Worm (Caenorhabditis elegans) whole organism, L4 larva: ENCODE measurements around the gene srsx-29.

Experiments
- F26F4.8 ChIP-seq: fragments of 200-800 bp; sonication (Bioruptor generic); conservative IDR thresholded peaks from 2 replicates; pipeline ENCODE4 v1.3.6; 2022; ENCODE audit warnings: missing genetic modification characterization, missing compliant biosample characterization
- R02D3.7 ChIP-seq: fragments of 150-350 bp; sonication (generic microtip); optimal IDR thresholded peaks from 3 replicates; lab custom pipeline; 2014; ENCODE audit warnings: missing biosample characterization, missing genetic modification characterization
- T20F7.1 ChIP-seq: fragments of 200-800 bp; sonication (Bioruptor generic); optimal IDR thresholded peaks from 2 replicates; lab custom pipeline; 2018; ENCODE audit warnings: mild to moderate bottlenecking, missing genetic modification characterization, missing compliant biosample characterization
- Y105C5A.15 ChIP-seq: fragments of 200-800 bp; sonication (Bioruptor generic); IDR thresholded peaks from 2 replicates; pipeline ENCODE4 v1.3.6; 2022; ENCODE audit warnings: missing genetic modification characterization, missing compliant biosample characterization
- Y5F2A.4 ChIP-seq: fragments of 200-800 bp; sonication (Bioruptor generic); optimal IDR thresholded peaks from 2 replicates; lab custom pipeline; 2018; ENCODE audit warnings: mild to moderate bottlenecking, missing genetic modification characterization, missing compliant biosample characterization
- aly-2 ChIP-seq: sonication (generic microtip); optimal IDR thresholded peaks from 2 replicates; lab custom pipeline; 2018; ENCODE audit warnings: missing biosample characterization, missing genetic modification characterization
- ama-1 ChIP-seq: fragments of 150-350 bp; optimal IDR thresholded peaks from 2 replicates; lab custom pipeline; 2014; ENCODE audit warnings: inconsistent platforms, mixed read lengths
- arid-1 ChIP-seq: fragments of 200-800 bp; sonication (Bioruptor generic); conservative IDR thresholded peaks from 2 replicates; pipeline ENCODE4 v1.3.6; 2022; ENCODE audit warnings: missing genetic modification reagents, missing genetic modification characterization, missing compliant biosample characterization
- ceh-20 ChIP-seq: fragments of 200-800 bp; sonication (Bioruptor generic); IDR thresholded peaks from 2 replicates; pipeline ENCODE4 v1.3.6; 2022; ENCODE audit warnings: missing genetic modification reagents, missing genetic modification characterization, missing compliant biosample characterization
- ceh-28 ChIP-seq: fragments of 150-350 bp; optimal IDR thresholded peaks from 2 replicates; lab custom pipeline; 2014; ENCODE audit warnings: missing biosample characterization, missing genetic modification reagents, missing genetic modification characterization
- ceh-32 ChIP-seq: sonication (generic microtip); optimal IDR thresholded peaks from 2 replicates; lab custom pipeline; 2016; ENCODE audit warnings: mild to moderate bottlenecking, missing genetic modification characterization, missing compliant biosample characterization; ENCODE audit not compliant: poor library complexity
- daf-12 ChIP-seq: fragments of 150-350 bp; optimal IDR thresholded peaks from 2 replicates; lab custom pipeline; 2014; ENCODE audit warnings: missing biosample characterization, missing genetic modification reagents, missing genetic modification characterization
- daf-16 ChIP-seq, 3 experiments: sonication (generic microtip); optimal IDR thresholded peaks; 2 replicates each; lab custom pipeline; 2016 to 2017; ENCODE audit warnings: missing genetic modification characterization in 3 of 3, missing genetic modification reagents in 3 of 3, mild to moderate bottlenecking in 2 of 3, missing compliant biosample characterization in 2 of 3, missing biosample characterization in 1 of 3, moderate library complexity in 1 of 3
- daf-8 ChIP-seq: fragments of 200-800 bp; sonication (Bioruptor generic); IDR thresholded peaks from 2 replicates; pipeline ENCODE4 v1.3.6; 2022; ENCODE audit warnings: missing genetic modification characterization, missing compliant biosample characterization
- dmd-6 ChIP-seq: fragments of 200-800 bp; sonication (Bioruptor generic); IDR thresholded peaks from 2 replicates; pipeline ENCODE4 v1.3.6; 2022; ENCODE audit warnings: missing genetic modification reagents, missing genetic modification characterization, missing compliant biosample characterization
- dpl-1 ChIP-seq: fragments of 150-350 bp; optimal IDR thresholded peaks from 2 replicates; lab custom pipeline; 2014; ENCODE audit warnings: missing biosample characterization, missing genetic modification reagents, missing genetic modification characterization
- duxl-1 ChIP-seq: sonication (generic microtip); optimal IDR thresholded peaks from 2 replicates; lab custom pipeline; 2016; ENCODE audit warnings: mild to moderate bottlenecking, missing genetic modification characterization, moderate library complexity, missing compliant biosample characterization; ENCODE audit not compliant: poor library complexity
- dve-1 ChIP-seq: sonication (generic microtip); optimal IDR thresholded peaks from 2 replicates; lab custom pipeline; 2017; ENCODE audit warnings: antibody characterized with exemption, mild to moderate bottlenecking, missing genetic modification characterization, missing compliant biosample characterization; ENCODE audit not compliant: insufficient read depth
- gei-8 ChIP-seq: fragments of 200-800 bp; sonication (Bioruptor generic); optimal IDR thresholded peaks from 2 replicates; lab custom pipeline; 2018; ENCODE audit warnings: mild to moderate bottlenecking, missing genetic modification characterization, missing compliant biosample characterization
- hlh-11 ChIP-seq: fragments of 200-800 bp; sonication (Bioruptor generic); optimal IDR thresholded peaks from 2 replicates; lab custom pipeline; 2018; ENCODE audit warnings: mild to moderate bottlenecking, missing genetic modification characterization, missing compliant biosample characterization
- hlh-30 ChIP-seq: sonication (generic microtip); optimal IDR thresholded peaks from 2 replicates; lab custom pipeline; 2017; ENCODE audit warnings: antibody characterized with exemption, mild to moderate bottlenecking, missing genetic modification characterization, missing compliant biosample characterization; ENCODE audit not compliant: insufficient read depth
- lim-7 ChIP-seq: fragments of 200-800 bp; sonication (Bioruptor generic); IDR thresholded peaks from 2 replicates; pipeline ENCODE4 v1.3.6; 2022; ENCODE audit warnings: missing genetic modification characterization, missing compliant biosample characterization
- lin-29 ChIP-seq: fragments of 200-800 bp; sonication (Bioruptor generic); IDR thresholded peaks from 2 replicates; pipeline ENCODE4 v1.3.6; 2022; ENCODE audit warnings: missing genetic modification reagents, missing genetic modification characterization, missing compliant biosample characterization
- lin-38 ChIP-seq: fragments of 200-800 bp; sonication (Bioruptor generic); IDR thresholded peaks from 2 replicates; pipeline ENCODE4 v1.3.6; 2022; ENCODE audit warnings: missing genetic modification reagents, missing genetic modification characterization, missing compliant biosample characterization
- lin-39 ChIP-seq: fragments of 150-350 bp; optimal IDR thresholded peaks from 2 replicates; lab custom pipeline; 2014; ENCODE audit warnings: missing biosample characterization, missing genetic modification reagents, missing genetic modification characterization
- lsy-2 ChIP-seq, 2 experiments: fragments of 150-350 bp in 1 of 2; sonication (generic microtip) in 1 of 2; optimal IDR thresholded peaks; 2 replicates each; lab custom pipeline; 2014 to 2017; ENCODE audit warnings: missing biosample characterization in 2 of 2, missing genetic modification characterization in 2 of 2
- madf-5 ChIP-seq, 2 experiments: fragments of 200-800 bp; sonication (Bioruptor generic); IDR thresholded peaks; 2 replicates each; pipeline ENCODE4 v1.3.6; 2022; ENCODE audit warnings: missing compliant biosample characterization in 2 of 2, missing genetic modification characterization in 2 of 2
- madf-9 ChIP-seq: fragments of 200-800 bp; sonication (Bioruptor generic); conservative IDR thresholded peaks from 2 replicates; pipeline ENCODE4 v1.3.6; 2022; ENCODE audit warnings: missing genetic modification reagents, missing genetic modification characterization, missing compliant biosample characterization
- mdl-1 ChIP-seq, 2 experiments: fragments of 150-350 bp in 1 of 2; sonication (generic microtip) in 1 of 2; optimal IDR thresholded peaks; 2 replicates each; lab custom pipeline; 2014 to 2017; ENCODE audit warnings: missing biosample characterization in 2 of 2, missing genetic modification characterization in 2 of 2
- mep-1 ChIP-seq: fragments of 150-350 bp; sonication (generic microtip); optimal IDR thresholded peaks from 3 replicates; lab custom pipeline; 2014; ENCODE audit warnings: missing biosample characterization, missing genetic modification characterization
- mes-2 ChIP-seq: sonication (generic microtip); optimal IDR thresholded peaks from 2 replicates; lab custom pipeline; 2016; ENCODE audit warnings: missing genotype, mild to moderate bottlenecking, missing genetic modification characterization, missing compliant biosample characterization; ENCODE audit not compliant: poor library complexity, severe bottlenecking
- nhr-10 ChIP-seq: fragments of 150-350 bp; optimal IDR thresholded peaks from 2 replicates; lab custom pipeline; 2014; ENCODE audit warnings: missing biosample characterization, missing genetic modification characterization
- nhr-102 ChIP-seq: sonication (generic microtip); optimal IDR thresholded peaks from 2 replicates; lab custom pipeline; 2016; ENCODE audit warnings: mild to moderate bottlenecking, missing genetic modification characterization, moderate library complexity, missing compliant biosample characterization
- nhr-11 ChIP-seq: fragments of 150-350 bp; optimal IDR thresholded peaks from 2 replicates; lab custom pipeline; 2014; ENCODE audit warnings: missing biosample characterization, missing genetic modification characterization
- nhr-111 ChIP-seq: fragments of 200-800 bp; sonication (Bioruptor generic); optimal IDR thresholded peaks from 2 replicates; lab custom pipeline; 2018; ENCODE audit warnings: mild to moderate bottlenecking, missing genetic modification characterization, missing compliant biosample characterization
- nhr-28 ChIP-seq: fragments of 150-350 bp; optimal IDR thresholded peaks from 2 replicates; lab custom pipeline; 2014; ENCODE audit warnings: missing biosample characterization, missing genetic modification characterization
- nhr-48 ChIP-seq: sonication (generic microtip); optimal IDR thresholded peaks from 2 replicates; lab custom pipeline; 2016; ENCODE audit warnings: mild to moderate bottlenecking, missing genetic modification characterization, missing compliant biosample characterization
- nhr-6 ChIP-seq: fragments of 150-350 bp; optimal IDR thresholded peaks from 2 replicates; lab custom pipeline; 2014; ENCODE audit warnings: missing biosample characterization, missing genetic modification characterization
- nhr-77 ChIP-seq: fragments of 150-350 bp; optimal IDR thresholded peaks from 2 replicates; lab custom pipeline; 2014; ENCODE audit warnings: missing biosample characterization, missing genetic modification characterization
- rbr-2 ChIP-seq: sonication (generic microtip); optimal IDR thresholded peaks from 2 replicates; lab custom pipeline; 2016; ENCODE audit warnings: missing genotype, missing genetic modification characterization, missing compliant biosample characterization
- saeg-2 ChIP-seq: fragments of 200-800 bp; sonication (Bioruptor generic); IDR thresholded peaks from 2 replicates; pipeline ENCODE4 v1.3.6; 2022; ENCODE audit warnings: missing genetic modification reagents, missing genetic modification characterization, missing compliant biosample characterization
- spr-3 ChIP-seq: fragments of 200-800 bp; sonication (Bioruptor generic); optimal IDR thresholded peaks from 2 replicates; lab custom pipeline; 2018; ENCODE audit warnings: mild to moderate bottlenecking, missing genetic modification characterization, missing compliant biosample characterization
- unc-130 ChIP-seq: sonication (generic microtip); optimal IDR thresholded peaks from 2 replicates; lab custom pipeline; 2016; ENCODE audit warnings: missing genetic modification reagents, missing genetic modification characterization, missing compliant biosample characterization
- vab-7 ChIP-seq: fragments of 200-800 bp; sonication (Bioruptor generic); IDR thresholded peaks from 2 replicates; pipeline ENCODE4 v1.3.6; 2022; ENCODE audit warnings: missing genetic modification reagents, missing genetic modification characterization, missing compliant biosample characterization
- zag-1 ChIP-seq: fragments of 150-350 bp; optimal IDR thresholded peaks from 2 replicates; lab custom pipeline; 2014; ENCODE audit warnings: missing biosample characterization, missing genetic modification characterization
- zip-11 ChIP-seq: fragments of 200-800 bp; sonication (Bioruptor generic); IDR thresholded peaks from 2 replicates; pipeline ENCODE4 v1.3.6; 2022; ENCODE audit warnings: missing genetic modification characterization, missing compliant biosample characterization
- zip-2 ChIP-seq: fragments of 150-350 bp; optimal IDR thresholded peaks from 2 replicates; lab custom pipeline; 2014; ENCODE audit warnings: missing biosample characterization, missing genetic modification characterization

srsx-29 gene

ce11 chrV:10203435-10204009, 48.7 kb downstream of the srsx-29 start, which contains the start of gene chpf-1 (continued):
- TF ChIP-seq ceh-20 = no peak
- no peak for TF ChIP-seq zag-1
- TF ChIP-seq mdl-1 (tag; optimal IDR thresholded peaks at IDR 0.05; lab: Kevin White, UChicago) = peak in 1 of 2 experiments; percentile 46
- no peak for TF ChIP-seq spr-3 (GFP tag; lab: Kevin White, UChicago)
- TF ChIP-seq F26F4.8 (GFP tag; lab: Robert Waterston, UW) = no peak
- peak; percentile 64 for TF ChIP-seq ceh-28 (tag; lab: Kevin White, UChicago)
- no peak for TF ChIP-seq zip-11 (GFP tag; lab: Robert Waterston, UW)
- peak; percentile 14 for TF ChIP-seq mep-1 (tag; lab: Kevin White, UChicago)
- peak; percentile 81 for TF ChIP-seq nhr-28
- TF ChIP-seq lin-39 = no peak
- TF ChIP-seq daf-16 (GFP tag; optimal IDR thresholded peaks at IDR 0.05; lab: Kevin White, UChicago) = no peak
- TF ChIP-seq daf-16 (tag; optimal IDR thresholded peaks at IDR 0.05; lab: Kevin White, UChicago) = peak; percentile 92
- TF ChIP-seq lim-7 = no peak
- no peak for TF ChIP-seq daf-8 (GFP tag; lab: Robert Waterston, UW)
- peak; percentile 69 for TF ChIP-seq hlh-11 (tag; lab: Kevin White, UChicago)
- no peak for TF ChIP-seq gei-8 (GFP tag; lab: Kevin White, UChicago)
- TF ChIP-seq vab-7 (GFP tag; lab: Robert Waterston, UW) = no peak
- TF ChIP-seq lsy-2 (tag; optimal IDR thresholded peaks at IDR 0.05; lab: Kevin White, UChicago) = peak in 1 of 2 experiments; percentile 23

ce11 chrV:10204863-10205338, 50.1 kb downstream of the srsx-29 start, which contains the start of the genes ZK856.19 and ZK856.11:
Gene ZK856.19, minus strand, starts transcription at chrV:10204913.
Gene ZK856.11, minus strand, starts transcription at chrV:10204938.
- no peak for TF ChIP-seq daf-8 (GFP tag; lab: Robert Waterston, UW)
- TF ChIP-seq daf-12 = no peak
- peak; percentile 35 for TF ChIP-seq hlh-11 (tag; lab: Kevin White, UChicago)
- peak; percentile 64 for TF ChIP-seq nhr-102 (tag; lab: Kevin White, UChicago)
- no peak for TF ChIP-seq lin-29 (GFP tag; lab: Robert Waterston, UW)
- TF ChIP-seq Y5F2A.4 = no peak
- peak; percentile 72 for TF ChIP-seq mes-2 (tag; lab: Kevin White, UChicago)
- no peak for TF ChIP-seq Y105C5A.15
- TF ChIP-seq dpl-1 (GFP tag; lab: Kevin White, UChicago) = peak; percentile 57
- peak; percentile 70 for TF ChIP-seq lin-38 (GFP tag; lab: Robert Waterston, UW)
- no peak for TF ChIP-seq vab-7 (GFP tag; lab: Robert Waterston, UW)
- peak; percentile 13 for TF ChIP-seq R02D3.7 (tag; lab: Kevin White, UChicago)
- TF ChIP-seq nhr-11 (tag; lab: Kevin White, UChicago) = peak; percentile 11
- TF ChIP-seq saeg-2 (GFP tag; lab: Robert Waterston, UW) = no peak
- peak; percentile 44 for TF ChIP-seq dve-1 (tag; lab: Kevin White, UChicago)
- TF ChIP-seq nhr-77 = peak; percentile 10
- TF ChIP-seq nhr-6 (tag; lab: Kevin White, UChicago) = peak; percentile 59
- TF ChIP-seq daf-16 (GFP tag; optimal IDR thresholded peaks at IDR 0.05; lab: Kevin White, UChicago) = no peak
- peak; percentile 26 for TF ChIP-seq daf-16 (tag; optimal IDR thresholded peaks at IDR 0.05; lab: Kevin White, UChicago)
- TF ChIP-seq nhr-48 (tag; lab: Kevin White, UChicago) = peak; percentile 40
- peak; percentile 62 for TF ChIP-seq rbr-2 (tag; lab: Kevin White, UChicago)
- TF ChIP-seq unc-130 (GFP tag; lab: Kevin White, UChicago) = no peak
- no peak for TF ChIP-seq ceh-32 (tag; lab: Kevin White, UChicago)
- peak; percentile 57 for TF ChIP-seq mep-1 (tag; lab: Kevin White, UChicago)
- no peak for TF ChIP-seq madf-5 (GFP tag; IDR thresholded peaks at IDR 0.05; lab: Robert Waterston, UW)
- no peak for TF ChIP-seq madf-9
- peak in 1 of 2 experiments; percentile 85 for TF ChIP-seq lsy-2 (tag; optimal IDR thresholded peaks at IDR 0.05; lab: Kevin White, UChicago)
- peak; percentile 74 for TF ChIP-seq duxl-1 (tag; lab: Kevin White, UChicago)
- peak; percentile 37 for TF ChIP-seq ama-1 (lab: Kevin White, UChicago)
- TF ChIP-seq nhr-111 (GFP tag; lab: Kevin White, UChicago) = no peak
- TF ChIP-seq dmd-6 (GFP tag; lab: Robert Waterston, UW) = peak; percentile 42; the same call in 1 of the 2 replicates
- TF ChIP-seq zip-2 (tag; lab: Kevin White, UChicago) = no peak
- TF ChIP-seq nhr-10 (tag; lab: Kevin White, UChicago) = no peak
- 0 out of 2 replicates have a peak, but pooled peaks have one; percentile 31 for TF ChIP-seq arid-1 (GFP tag; lab: Robert Waterston, UW)
- peak; percentile 24 for TF ChIP-seq hlh-30 (tag; lab: Kevin White, UChicago)
- TF ChIP-seq aly-2 (tag; lab: Kevin White, UChicago) = no peak
- no peak for TF ChIP-seq F26F4.8 (GFP tag; lab: Robert Waterston, UW)
- peak; percentile 47 for TF ChIP-seq nhr-28
- peak; percentile 42 for TF ChIP-seq T20F7.1
